Fruit fly (Drosophila melanogaster) whole organism, embryonic: ENCODE results near the gene CG4631.

Source experiments
- Asciz ChIP-seq: fragments of 200-800 bp; sonication (Bioruptor generic); optimal IDR thresholded peaks from 2 replicates; lab custom pipeline; 2017; ENCODE audit warnings: missing biosample characterization, mild to moderate bottlenecking, missing genetic modification characterization, missing genetic modification reagents
- BtbVII ChIP-seq: fragments of 200-800 bp; sonication (Bioruptor generic); optimal IDR thresholded peaks from 3 replicates; lab custom pipeline; 2017; ENCODE audit warnings: missing biosample characterization, mild to moderate bottlenecking, missing genetic modification characterization
- CG10959 ChIP-seq: fragments of 200-800 bp; sonication (Bioruptor generic); IDR thresholded peaks from 2 replicates; pipeline ENCODE4 v1.3.6; 2022; ENCODE audit warnings: missing biosample characterization, missing genetic modification characterization
- CG11504 ChIP-seq: fragments of 200-800 bp; sonication (Bioruptor generic); optimal IDR thresholded peaks from 3 replicates; lab custom pipeline; 2019; ENCODE audit warnings: missing biosample characterization, mild to moderate bottlenecking, missing genetic modification characterization, moderate library complexity
- CG11696 ChIP-seq: fragments of 200-800 bp; sonication (Bioruptor generic); IDR thresholded peaks from 2 replicates; pipeline ENCODE4 v1.3.6; 2022; ENCODE audit warnings: missing biosample characterization, missing genetic modification characterization
- CG11723 ChIP-seq: fragments of 200-800 bp; sonication (Bioruptor generic); optimal IDR thresholded peaks from 2 replicates; lab custom pipeline; 2017; ENCODE audit warnings: missing biosample characterization, mild to moderate bottlenecking, missing genetic modification characterization
- CG12071 ChIP-seq: fragments of 200-800 bp; sonication (Bioruptor generic); optimal IDR thresholded peaks from 3 replicates; lab custom pipeline; 2018; ENCODE audit warnings: missing biosample characterization, mild to moderate bottlenecking, missing genetic modification characterization
- CG12104 ChIP-seq: fragments of 200-800 bp; sonication (Bioruptor generic); optimal IDR thresholded peaks from 3 replicates; lab custom pipeline; 2016; ENCODE audit warnings: missing biosample characterization, missing genetic modification characterization
- CG12659 ChIP-seq: fragments of 200-800 bp; sonication (Bioruptor generic); optimal IDR thresholded peaks from 3 replicates; lab custom pipeline; 2017; ENCODE audit warnings: mild to moderate bottlenecking, missing biosample characterization, missing genetic modification reagents, missing genetic modification characterization
- CG13296 ChIP-seq: fragments of 200-800 bp; sonication (Bioruptor generic); optimal IDR thresholded peaks from 3 replicates; lab custom pipeline; 2018; ENCODE audit warnings: missing biosample characterization, mild to moderate bottlenecking, missing genetic modification characterization
- CG13424 ChIP-seq: fragments of 200-800 bp; sonication (Bioruptor generic); optimal IDR thresholded peaks from 2 replicates; lab custom pipeline; 2019; ENCODE audit warnings: missing biosample characterization, mild to moderate bottlenecking, missing genetic modification characterization, moderate library complexity
- CG14014 ChIP-seq: fragments of 200-800 bp; sonication (Bioruptor generic); IDR thresholded peaks from 2 replicates; pipeline ENCODE4 v1.3.6; 2022; ENCODE audit warnings: missing biosample characterization, missing genetic modification characterization
- CG14965 ChIP-seq: fragments of 200-800 bp; sonication (Bioruptor generic); optimal IDR thresholded peaks from 2 replicates; lab custom pipeline; 2016; ENCODE audit warnings: missing biosample characterization, missing genetic modification characterization, borderline replicate concordance
- CG2120 ChIP-seq: fragments of 200-800 bp; sonication (Bioruptor generic); optimal IDR thresholded peaks from 3 replicates; lab custom pipeline; 2016; ENCODE audit warnings: missing biosample characterization, missing genetic modification characterization
- CG30020 ChIP-seq: fragments of 200-800 bp; optimal IDR thresholded peaks from 2 replicates; lab custom pipeline; 2019; ENCODE audit warnings: missing biosample characterization, mild to moderate bottlenecking, missing genetic modification characterization, moderate library complexity
- CG30431 ChIP-seq: fragments of 200-800 bp; sonication (Bioruptor generic); optimal IDR thresholded peaks from 2 replicates; lab custom pipeline; 2017; ENCODE audit warnings: missing biosample characterization, missing genetic modification characterization
- CG34376 ChIP-seq: fragments of 200-800 bp; sonication (Bioruptor generic); optimal IDR thresholded peaks from 2 replicates; lab custom pipeline; 2018; ENCODE audit warnings: missing biosample characterization, mild to moderate bottlenecking, missing genetic modification characterization
- CG3838 ChIP-seq: fragments of 200-800 bp; sonication (Bioruptor generic); optimal IDR thresholded peaks from 3 replicates; lab custom pipeline; 2016; ENCODE audit warnings: missing biosample characterization, missing genetic modification characterization
- CG4360 ChIP-seq: fragments of 200-800 bp; sonication (Bioruptor generic); IDR thresholded peaks from 2 replicates; pipeline ENCODE4 v1.3.6; 2022; ENCODE audit warnings: missing biosample characterization, missing genetic modification characterization
- CG6813 ChIP-seq: fragments of 200-800 bp; sonication (Bioruptor generic); optimal IDR thresholded peaks from 2 replicates; lab custom pipeline; 2017; ENCODE audit warnings: missing biosample characterization, missing genetic modification characterization, mild to moderate bottlenecking, moderate library complexity, missing genetic modification reagents
- CG7745 ChIP-seq: fragments of 200-800 bp; sonication (Bioruptor generic); optimal IDR thresholded peaks from 2 replicates; lab custom pipeline; 2018; ENCODE audit warnings: missing biosample characterization, mild to moderate bottlenecking, missing genetic modification characterization, moderate library complexity
- CG7963 ChIP-seq: fragments of 200-800 bp; sonication (Bioruptor generic); IDR thresholded peaks from 3 replicates; pipeline ENCODE4 v1.3.6; 2022; ENCODE audit warnings: missing biosample characterization, missing genetic modification characterization; ENCODE audit not compliant: partially characterized antibody
- CG8478 ChIP-seq: fragments of >200 bp; optimal IDR thresholded peaks from 2 replicates; lab custom pipeline; 2018
- CTCF ChIP-seq: fragments of 200-800 bp; sonication (Bioruptor generic); optimal IDR thresholded peaks from 2 replicates; lab custom pipeline; 2017; ENCODE audit warnings: missing biosample characterization, mild to moderate bottlenecking, missing genetic modification characterization, moderate library complexity
- Chrac-16 ChIP-seq: fragments of 200-800 bp; sonication (Bioruptor generic); optimal IDR thresholded peaks from 3 replicates; lab custom pipeline; 2016; ENCODE audit warnings: missing biosample characterization, missing genetic modification characterization
- Dip2 ChIP-seq: fragments of 200-800 bp; sonication (Bioruptor generic); IDR thresholded peaks from 2 replicates; pipeline ENCODE4 v1.3.6; 2022; ENCODE audit warnings: missing biosample characterization, missing genetic modification characterization
- Dip3 ChIP-seq: fragments of 200-800 bp; sonication (Bioruptor generic); optimal IDR thresholded peaks from 3 replicates; lab custom pipeline; 2016; ENCODE audit warnings: missing biosample characterization, missing genetic modification characterization
- Ets65A ChIP-seq: fragments of 200-800 bp; sonication (Bioruptor generic); peaks from one replicate; lab custom pipeline; 2016; ENCODE audit warnings: missing biosample characterization, missing genetic modification characterization
- Fer3 ChIP-seq: fragments of 200-800 bp; sonication (Bioruptor generic); optimal IDR thresholded peaks from 2 replicates; lab custom pipeline; 2018; ENCODE audit warnings: missing biosample characterization, mild to moderate bottlenecking, missing genetic modification characterization, moderate library complexity
- HLHmδ ChIP-seq: fragments of 200-800 bp; sonication (Bioruptor generic); optimal IDR thresholded peaks from 2 replicates; lab custom pipeline; 2018; ENCODE audit warnings: missing biosample characterization, mild to moderate bottlenecking, missing genetic modification characterization, moderate library complexity
- Hr39 ChIP-seq: fragments of >200 bp; optimal IDR thresholded peaks from 2 replicates; lab custom pipeline; 2017
- Lhr ChIP-seq: fragments of 200-800 bp; sonication (Bioruptor generic); optimal IDR thresholded peaks from 3 replicates; lab custom pipeline; 2017; ENCODE audit warnings: mild to moderate bottlenecking, missing biosample characterization, missing genetic modification reagents, missing genetic modification characterization
- Opbp ChIP-seq: fragments of 200-800 bp; sonication (Bioruptor generic); IDR thresholded peaks from 3 replicates; pipeline ENCODE4 v1.3.6; 2022; ENCODE audit warnings: missing biosample characterization, missing genetic modification characterization; ENCODE audit not compliant: partially characterized antibody
- Six4 ChIP-seq: fragments of 200-800 bp; sonication (Bioruptor generic); optimal IDR thresholded peaks from 2 replicates; lab custom pipeline; 2016; ENCODE audit warnings: missing biosample characterization, missing genetic modification characterization
- Tbp ChIP-seq: fragments of >200 bp; optimal IDR thresholded peaks from 2 replicates; lab custom pipeline; 2018; ENCODE audit warnings: missing biosample characterization, missing genetic modification characterization
- ci ChIP-seq: fragments of 200-800 bp; sonication (Bioruptor generic); IDR thresholded peaks from 3 replicates; pipeline ENCODE4 v1.3.6; 2022; ENCODE audit warnings: missing biosample characterization, missing genetic modification characterization
- cwo ChIP-seq: fragments of 200-800 bp; sonication (Bioruptor generic); optimal IDR thresholded peaks from 3 replicates; lab custom pipeline; 2017; ENCODE audit warnings: missing biosample characterization, missing genetic modification characterization, mild to moderate bottlenecking, moderate library complexity, missing genetic modification reagents
- dimm ChIP-seq: fragments of 200-800 bp; sonication (Bioruptor generic); IDR thresholded peaks from 2 replicates; pipeline ENCODE4 v1.3.6; 2022; ENCODE audit warnings: missing biosample characterization, missing genetic modification characterization
- ems ChIP-seq: fragments of 200-800 bp; sonication (Bioruptor generic); optimal IDR thresholded peaks from 3 replicates; lab custom pipeline; 2016; ENCODE audit warnings: missing biosample characterization, missing genetic modification characterization
- eyg ChIP-seq: fragments of 200-800 bp; sonication (Bioruptor generic); optimal IDR thresholded peaks from 3 replicates; lab custom pipeline; 2016; ENCODE audit warnings: missing biosample characterization, missing genetic modification characterization
- fu2 ChIP-seq: fragments of 200-800 bp; sonication (Bioruptor generic); optimal IDR thresholded peaks from 2 replicates; lab custom pipeline; 2016; ENCODE audit warnings: missing biosample characterization, missing genetic modification characterization
- gt ChIP-seq: fragments of 200-800 bp; sonication (Bioruptor generic); IDR thresholded peaks from 2 replicates; pipeline ENCODE4 v1.3.6; 2022; ENCODE audit warnings: missing biosample characterization, missing genetic modification characterization
- hb ChIP-seq: fragments of 200-800 bp; sonication (Bioruptor generic); IDR thresholded peaks from 3 replicates; pipeline ENCODE4 v1.3.6; 2022; ENCODE audit warnings: missing biosample characterization, missing genetic modification characterization; ENCODE audit not compliant: partially characterized antibody
- org-1 ChIP-seq: fragments of 200-800 bp; sonication (Bioruptor generic); optimal IDR thresholded peaks from 2 replicates; lab custom pipeline; 2017; ENCODE audit warnings: missing biosample characterization, missing genetic modification characterization
- peb ChIP-seq: fragments of 200-800 bp; sonication (Bioruptor generic); IDR thresholded peaks from 2 replicates; pipeline ENCODE4 v1.3.6; 2022; ENCODE audit warnings: missing biosample characterization, missing genetic modification characterization
- pzg ChIP-seq: fragments of 200-800 bp; sonication (Bioruptor generic); optimal IDR thresholded peaks from 3 replicates; lab custom pipeline; 2018; ENCODE audit warnings: missing biosample characterization, mild to moderate bottlenecking, missing genetic modification characterization, moderate library complexity
- ranshi ChIP-seq: fragments of 200-800 bp; sonication (Bioruptor generic); IDR thresholded peaks from 2 replicates; pipeline ENCODE4 v1.3.6; 2022; ENCODE audit warnings: missing biosample characterization, missing genetic modification characterization
- sc ChIP-seq, 3 experiments: fragments of >200 bp in 2 of 3; fragments of 200-800 bp in 1 of 3; sonication (Bioruptor generic) in 1 of 3; optimal IDR thresholded peaks; 2 replicates in 2 of 3; 3 replicates in 1 of 3; lab custom pipeline; 2017; ENCODE audit warnings: mild to moderate bottlenecking in 1 of 3, missing biosample characterization in 1 of 3, missing genetic modification characterization in 1 of 3, missing genetic modification reagents in 1 of 3
- sr ChIP-seq: fragments of 200-800 bp; sonication (Bioruptor generic); IDR thresholded peaks from 3 replicates; pipeline ENCODE4 v1.3.6; 2022; ENCODE audit warnings: missing biosample characterization, missing genetic modification characterization
- usp ChIP-seq: fragments of >200 bp; optimal IDR thresholded peaks from 2 replicates; lab custom pipeline; 2017; ENCODE audit warnings: missing biosample characterization, missing genetic modification characterization
- wek ChIP-seq: fragments of 200-800 bp; sonication (Bioruptor generic); optimal IDR thresholded peaks from 3 replicates; lab custom pipeline; 2018; ENCODE audit warnings: missing biosample characterization, mild to moderate bottlenecking, missing genetic modification characterization, moderate library complexity
- wor ChIP-seq: fragments of 200-800 bp; sonication (Bioruptor generic); IDR thresholded peaks from 2 replicates; pipeline ENCODE4 v1.3.6; 2022; ENCODE audit warnings: missing biosample characterization, missing genetic modification characterization

Gene CG4631

DNA sequence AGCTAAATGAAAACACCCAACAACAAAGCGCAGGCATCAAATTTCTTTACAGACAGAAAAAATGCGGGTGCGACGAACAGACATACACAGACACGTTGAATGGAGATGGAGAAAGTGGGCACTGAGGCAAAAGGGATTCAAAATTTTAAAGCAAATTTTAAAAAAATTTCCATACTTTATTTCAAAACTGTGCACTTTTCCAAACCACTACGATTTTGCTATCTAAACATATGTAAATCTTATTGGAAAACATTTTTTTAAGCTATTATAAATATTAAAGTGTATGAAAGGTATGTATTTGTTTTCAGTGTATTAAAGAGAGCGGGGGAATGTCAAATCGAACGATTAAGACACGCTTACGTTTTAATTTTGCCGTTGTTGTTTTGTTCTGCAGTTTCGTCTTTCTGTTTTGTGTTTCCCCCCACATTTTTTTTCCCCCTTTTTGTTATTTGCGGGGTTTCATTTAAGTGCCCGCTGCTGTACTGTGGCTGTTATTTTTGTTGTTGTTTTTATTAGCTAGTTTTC lies 13.3 kb downstream of the CG4631 start (continued):
- TF ChIP-seq Lhr, result peak; percentile 20
- peak; percentile 55 for TF ChIP-seq CG12659 (GFP tag; lab: Kevin White, UChicago)
- TF ChIP-seq CG12104, result peak; percentile 61
- peak; percentile 62 for TF ChIP-seq cwo
- TF ChIP-seq eyg (GFP tag; lab: Kevin White, UChicago), result peak; percentile 0
- peak; percentile 87 for TF ChIP-seq ci (GFP tag; lab: Robert Waterston, UW)
- peak; percentile 41 for TF ChIP-seq CG11723
- peak; percentile 58; the same call in 1 of the 2 replicates for TF ChIP-seq gt (GFP tag; lab: Robert Waterston, UW)
- peak; percentile 91 for TF ChIP-seq CG11504 (tag; lab: Kevin White, UChicago)
- no peak for TF ChIP-seq CG10959
- peak; percentile 65 for TF ChIP-seq CG30431 (GFP tag; lab: Kevin White, UChicago)
- TF ChIP-seq CG7963 (GFP tag; lab: Robert Waterston, UW), result no peak
- no peak for TF ChIP-seq wek (GFP tag; lab: Kevin White, UChicago)
- TF ChIP-seq CG7745 (tag; lab: Kevin White, UChicago), result no peak
- no peak for TF ChIP-seq sr
- TF ChIP-seq CG12071 (GFP tag; lab: Kevin White, UChicago), result peak; percentile 38
- TF ChIP-seq fu2 (GFP tag; lab: Kevin White, UChicago), result no peak
- peak; percentile 94 for TF ChIP-seq Ets65A (GFP tag; lab: Kevin White, UChicago)
- peak; percentile 66; the same call in 1 of the 2 replicates for TF ChIP-seq ranshi (GFP tag; lab: Robert Waterston, UW)
- peak; percentile 3 for TF ChIP-seq Chrac-16 (GFP tag; lab: Kevin White, UChicago)
- TF ChIP-seq Opbp (GFP tag; lab: Robert Waterston, UW), result no peak
- TF ChIP-seq CG2120 (GFP tag; lab: Kevin White, UChicago), result no peak
- TF ChIP-seq CG14965 (GFP tag; lab: Kevin White, UChicago), result no peak
- no peak for TF ChIP-seq Hr39
- no peak for TF ChIP-seq HLHmδ (GFP tag; lab: Kevin White, UChicago)
- TF ChIP-seq CTCF (GFP tag; lab: Kevin White, UChicago), result peak; percentile 51
- TF ChIP-seq CG34376 (GFP tag; lab: Kevin White, UChicago), result no peak
- TF ChIP-seq CG3838, result no peak
- TF ChIP-seq sc (optimal IDR thresholded peaks at IDR 0.05; lab: Kevin White, UChicago), result no peak
- peak; percentile 47 for TF ChIP-seq sc (GFP tag; optimal IDR thresholded peaks at IDR 0.05; lab: Kevin White, UChicago)
- peak; percentile 78 for TF ChIP-seq CG11696 (GFP tag; lab: Robert Waterston, UW)
- TF ChIP-seq CG13296, result peak; percentile 38
- no peak for TF ChIP-seq CG30020 (tag; lab: Kevin White, UChicago)
- peak; percentile 83 for TF ChIP-seq Six4 (GFP tag; lab: Kevin White, UChicago)
- peak; percentile 74 for TF ChIP-seq peb
- TF ChIP-seq Tbp (GFP tag; lab: Kevin White, UChicago), result no peak
- TF ChIP-seq CG14014 (GFP tag; lab: Robert Waterston, UW), result no peak
- no peak for TF ChIP-seq pzg (GFP tag; lab: Kevin White, UChicago)
- no peak for TF ChIP-seq hb (GFP tag; lab: Robert Waterston, UW)
- TF ChIP-seq usp (GFP tag; lab: Kevin White, UChicago), result no peak
- peak; percentile 47 for TF ChIP-seq BtbVII (GFP tag; lab: Kevin White, UChicago)
- peak; percentile 72 for TF ChIP-seq CG6813 (GFP tag; lab: Kevin White, UChicago)
- no peak for TF ChIP-seq Dip2 (GFP tag; lab: Robert Waterston, UW)
- TF ChIP-seq CG8478 (lab: Kevin White, UChicago), result no peak
- peak; percentile 65 for TF ChIP-seq Fer3 (tag; lab: Kevin White, UChicago)
- no peak; the same call in 1 of the 2 replicates for TF ChIP-seq CG4360 (GFP tag; lab: Robert Waterston, UW)
- TF ChIP-seq ems, result peak; percentile 61
- TF ChIP-seq wor (GFP tag; lab: Robert Waterston, UW), result peak; percentile 80
- peak; percentile 46 for TF ChIP-seq CG13424 (tag; lab: Kevin White, UChicago)
- TF ChIP-seq Dip3 (GFP tag; lab: Kevin White, UChicago), result no peak
- peak; percentile 91 for TF ChIP-seq Asciz (GFP tag; lab: Kevin White, UChicago)
- peak; percentile 22 for TF ChIP-seq org-1 (GFP tag; lab: Kevin White, UChicago)
- no peak for TF ChIP-seq dimm (GFP tag; lab: Robert Waterston, UW)
